Fruit fly (Drosophila melanogaster): ENCODE data around the gene CG12708.

CG12708 gene

DNA sequence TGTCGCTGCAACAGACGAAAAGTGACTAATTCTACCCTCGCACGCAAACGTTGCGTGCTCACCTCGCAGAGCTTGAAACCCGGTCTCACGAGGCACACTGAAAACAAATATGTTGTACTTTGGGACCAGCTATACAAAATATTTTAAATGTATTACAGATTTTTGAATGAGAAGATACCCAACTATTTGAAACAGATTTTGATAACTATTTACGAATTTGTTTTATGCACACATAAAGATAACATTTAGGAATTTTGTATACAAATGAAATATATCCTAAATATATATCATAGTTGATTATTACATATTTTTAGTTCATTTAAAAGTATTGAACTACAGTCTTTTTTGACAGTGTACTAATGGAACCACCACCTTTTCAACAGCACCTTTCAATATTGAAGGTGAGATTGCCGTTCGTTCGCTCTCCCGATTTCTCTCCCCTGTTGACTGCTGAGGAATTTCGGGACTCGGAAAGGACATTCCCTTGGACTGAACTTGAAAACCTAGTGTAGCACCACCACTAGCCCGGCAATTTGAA, 4.2 kb upstream of the CG12708 start, which contains the start of gene CG15646 (continued):
- TF ChIP-seq Dfd (GFP tag; optimal IDR thresholded peaks at IDR 0.05) (no peak), mirr (GFP tag; optimal IDR thresholded peaks at IDR 0.05) (no peak), CG3726 (GFP tag; IDR thresholded peaks at IDR 0.05) (no peak), CG10979 (tag; optimal IDR thresholded peaks at IDR 0.05) (peak; percentile 95), CG1602 (GFP tag; optimal IDR thresholded peaks at IDR 0.05) (peak; percentile 70), CG13424 (tag; optimal IDR thresholded peaks at IDR 0.05) (peak; percentile 80), CG6813 (GFP tag; optimal IDR thresholded peaks at IDR 0.05) (peak; percentile 40), CG14441 (GFP tag; IDR thresholded peaks at IDR 0.05) (no peak), Drgx (GFP tag; IDR thresholded peaks at IDR 0.05) (no peak), Dip2 (GFP tag; IDR thresholded peaks at IDR 0.05) (no peak), Kr (GFP tag; optimal IDR thresholded peaks at IDR 0.05) (peak; percentile 56), CG18764 (GFP tag; optimal IDR thresholded peaks at IDR 0.05) (peak; percentile 38), CG4854 (GFP tag; optimal IDR thresholded peaks at IDR 0.05) (no peak), sens (GFP tag) (peak; percentile 93), bsh (GFP tag; optimal IDR thresholded peaks at IDR 0.05) (peak in 1 of 2 experiments; percentile 84), CG9609 (GFP tag; optimal IDR thresholded peaks at IDR 0.05) (no peak), ac (GFP tag; optimal IDR thresholded peaks at IDR 0.05) (peak; percentile 80), GATAe (GFP tag; conservative IDR thresholded peaks at IDR 0.05) (no peak), kah (GFP tag; optimal IDR thresholded peaks at IDR 0.05) (peak; percentile 21), scrt (GFP tag; optimal IDR thresholded peaks at IDR 0.05) (peak; percentile 19), pnt (GFP tag; optimal IDR thresholded peaks at IDR 0.05) (no peak), gem (tag; optimal IDR thresholded peaks at IDR 0.05) (peak; percentile 90), CG8765 (GFP tag; IDR thresholded peaks at IDR 0.05) (peak; percentile 68; the same call in 1 of the 2 replicates), stc (GFP tag; IDR thresholded peaks at IDR 0.05) (no peak), Xbp1 (GFP tag; optimal IDR thresholded peaks at IDR 0.05) (peak; percentile 48), Dbx (GFP tag; IDR thresholded peaks at IDR 0.05) (no peak), CG13296 (GFP tag; optimal IDR thresholded peaks at IDR 0.05) (peak; percentile 8), CG2129 (GFP tag; IDR thresholded peaks at IDR 0.05; ENCODE audit: partially characterized antibody) (no peak), CG11456 (GFP tag; IDR thresholded peaks at IDR 0.05) (no peak), sim (GFP tag; IDR thresholded peaks at IDR 0.05) (peak; percentile 77), row (GFP tag; IDR thresholded peaks at IDR 0.05) (peak; percentile 74), hbn (GFP tag; IDR thresholded peaks at IDR 0.05; ENCODE audit: partially characterized antibody) (no peak), CG30020 (tag; optimal IDR thresholded peaks at IDR 0.05) (peak; percentile 47), Ssrp (tag; optimal IDR thresholded peaks at IDR 0.05) (peak; percentile 84), CG6854 (GFP tag; optimal IDR thresholded peaks at IDR 0.05) (no peak), cg (GFP tag; optimal IDR thresholded peaks at IDR 0.05) (no peak), CG17361 (GFP tag; IDR thresholded peaks at IDR 0.05) (peak; percentile 93), CG3995 (GFP tag; optimal IDR thresholded peaks at IDR 0.05) (no peak), lab (GFP tag; optimal IDR thresholded peaks at IDR 0.05) (peak; percentile 37), vfl (GFP tag; optimal IDR thresholded peaks at IDR 0.05) (no peak), Dad (GFP tag; optimal IDR thresholded peaks at IDR 0.05) (no peak), nau (GFP tag; optimal IDR thresholded peaks at IDR 0.05) (no peak), p53 (GFP tag; optimal IDR thresholded peaks at IDR 0.05) (no peak), CG17829 (tag; optimal IDR thresholded peaks at IDR 0.05) (peak; percentile 94), CG7372 (GFP tag; IDR thresholded peaks at IDR 0.05) (0 out of 2 replicates have a peak, but pooled peaks have one; percentile 22), CrebB (tag; optimal IDR thresholded peaks at IDR 0.05) (peak; percentile 11), CG1647 (GFP tag; optimal IDR thresholded peaks at IDR 0.05) (no peak), CG5180 (GFP tag; optimal IDR thresholded peaks at IDR 0.05) (peak; percentile 32), CG10462 (GFP tag; optimal IDR thresholded peaks at IDR 0.05) (peak; percentile 49), nerfin-2 (GFP tag; IDR thresholded peaks at IDR 0.05; ENCODE audit: partially characterized antibody) (no peak)
